Fruit fly (Drosophila melanogaster): Measurements from ENCODE around the gene xit.

xit gene

DNA sequence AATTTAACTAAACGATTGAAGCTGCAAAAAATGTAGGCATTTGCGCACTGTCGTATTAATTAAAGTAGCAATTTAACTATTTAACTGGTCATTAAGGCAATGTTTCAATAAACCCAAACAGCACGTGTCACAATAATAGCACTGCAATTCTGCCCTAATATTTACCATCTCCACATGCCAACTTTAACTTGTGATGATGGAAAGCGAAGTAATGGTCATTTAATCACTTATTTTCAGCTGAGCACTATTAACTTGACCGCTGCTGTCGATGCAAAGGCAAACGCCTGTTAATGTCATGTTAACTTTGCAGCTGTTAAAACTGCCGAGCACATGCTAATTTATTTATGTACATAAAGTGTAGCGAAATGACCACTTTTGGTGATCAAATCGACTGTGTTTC, 26.6 kb upstream of the xit start (continued):
- TF ChIP-seq CG7271 (tag; optimal IDR thresholded peaks at IDR 0.05) = no peak
- peak; percentile 95 for TF ChIP-seq sens (GFP tag)
- TF ChIP-seq vvl (GFP tag; IDR thresholded peaks at IDR 0.05) = peak; percentile 90
- TF ChIP-seq Ptx1 (GFP tag; IDR thresholded peaks at IDR 0.05) = peak; percentile 84
- peak; percentile 66 for TF ChIP-seq Sox100B (GFP tag; optimal IDR thresholded peaks at IDR 0.05)
- TF ChIP-seq gfzf (GFP tag; optimal IDR thresholded peaks at IDR 0.05) = no peak
- TF ChIP-seq CG10147 (GFP tag; optimal IDR thresholded peaks at IDR 0.05) = peak; percentile 73
- peak; percentile 72 for TF ChIP-seq klu (GFP tag; IDR thresholded peaks at IDR 0.05)
- TF ChIP-seq CG31365 (tag; optimal IDR thresholded peaks at IDR 0.05) = peak; percentile 62
- TF ChIP-seq CG17612 (GFP tag; IDR thresholded peaks at IDR 0.05) = peak; percentile 72; the same call in 1 of the 2 replicates
- peak; percentile 76 for TF ChIP-seq slp2 (GFP tag; optimal IDR thresholded peaks at IDR 0.05)
- TF ChIP-seq CG12659 (GFP tag; optimal IDR thresholded peaks at IDR 0.05) = peak; percentile 86
- peak; percentile 65 for TF ChIP-seq Hr3 (GFP tag; optimal IDR thresholded peaks at IDR 0.05)
- TF ChIP-seq CG9609 (GFP tag; optimal IDR thresholded peaks at IDR 0.05) = peak; percentile 70
- peak; percentile 97 for TF ChIP-seq Ets65A (GFP tag)
- TF ChIP-seq H2.0 (GFP tag; IDR thresholded peaks at IDR 0.05) = peak; percentile 88
- no peak for TF ChIP-seq ftz-f1 (GFP tag; optimal IDR thresholded peaks at IDR 0.05)
- no peak for TF ChIP-seq D (optimal IDR thresholded peaks at IDR 0.05)
- TF ChIP-seq D (GFP tag; optimal IDR thresholded peaks at IDR 0.05) = peak; percentile 41
- TF ChIP-seq sc (optimal IDR thresholded peaks at IDR 0.05) = no peak
- peak; percentile 27 for TF ChIP-seq sc (GFP tag; optimal IDR thresholded peaks at IDR 0.05)
- peak; percentile 73 for TF ChIP-seq pb (GFP tag; optimal IDR thresholded peaks at IDR 0.05)
- TF ChIP-seq CG9797 (GFP tag; optimal IDR thresholded peaks at IDR 0.05) = no peak
- TF ChIP-seq CG17359 (tag; optimal IDR thresholded peaks at IDR 0.05) = peak; percentile 86
- peak; percentile 84 for TF ChIP-seq HLH3B (GFP tag; IDR thresholded peaks at IDR 0.05)
- no peak for TF ChIP-seq pan (optimal IDR thresholded peaks at IDR 0.05)
- TF ChIP-seq pan (GFP tag; optimal IDR thresholded peaks at IDR 0.05 in 1 of 2, IDR thresholded peaks at IDR 0.05 in 1 of 2) = peak in 1 of 2 experiments; percentile 92
- TF ChIP-seq CG7963 (GFP tag; IDR thresholded peaks at IDR 0.05; ENCODE audit: partially characterized antibody) = no peak
- TF ChIP-seq tgo (GFP tag; IDR thresholded peaks at IDR 0.05) = peak; percentile 81
- TF ChIP-seq ato (GFP tag; IDR thresholded peaks at IDR 0.05; ENCODE audit: partially characterized antibody) = no peak
- peak; percentile 79 for TF ChIP-seq CG12942 (GFP tag; optimal IDR thresholded peaks at IDR 0.05)
- TF ChIP-seq CG18764 (GFP tag; optimal IDR thresholded peaks at IDR 0.05) = peak; percentile 60
- TF ChIP-seq CG11456 (GFP tag; IDR thresholded peaks at IDR 0.05) = peak; percentile 92
- no peak for TF ChIP-seq toy (GFP tag; IDR thresholded peaks at IDR 0.05)
- TF ChIP-seq Asciz (GFP tag; optimal IDR thresholded peaks at IDR 0.05) = peak; percentile 73
- TF ChIP-seq tll (GFP tag; optimal IDR thresholded peaks at IDR 0.05) = no peak
- TF ChIP-seq ind (GFP tag; optimal IDR thresholded peaks at IDR 0.05) = peak; percentile 85
- peak; percentile 13 for TF ChIP-seq MESR4 (GFP tag; optimal IDR thresholded peaks at IDR 0.05)
- TF ChIP-seq CG18262 (tag; optimal IDR thresholded peaks at IDR 0.05) = peak; percentile 70
- TF ChIP-seq Fer1 (GFP tag; optimal IDR thresholded peaks at IDR 0.05) = peak; percentile 71
- peak; percentile 80 for TF ChIP-seq caup (GFP tag; optimal IDR thresholded peaks at IDR 0.05; ENCODE audit: severe bottlenecking)
- TF ChIP-seq repo (GFP tag; optimal IDR thresholded peaks at IDR 0.05) = peak; percentile 78
- TF ChIP-seq pho (GFP tag; optimal IDR thresholded peaks at IDR 0.05) = peak; percentile 69
- no peak for TF ChIP-seq Hr78 (GFP tag; optimal IDR thresholded peaks at IDR 0.05)
- peak; percentile 74 for TF ChIP-seq CG16863 (GFP tag; optimal IDR thresholded peaks at IDR 0.05)
- TF ChIP-seq vfl (GFP tag; optimal IDR thresholded peaks at IDR 0.05) = peak; percentile 75
- TF ChIP-seq NC2β (GFP tag; optimal IDR thresholded peaks at IDR 0.05) = peak; percentile 64
- peak; percentile 72 for TF ChIP-seq CG12391 (tag; optimal IDR thresholded peaks at IDR 0.05)
- TF ChIP-seq Neu2 (GFP tag; optimal IDR thresholded peaks at IDR 0.05; ENCODE audit: borderline replicate concordance) = peak; percentile 50
- peak; percentile 60 for TF ChIP-seq scrt (GFP tag; optimal IDR thresholded peaks at IDR 0.05)
- TF ChIP-seq dmrt99B (tag; optimal IDR thresholded peaks at IDR 0.05) = peak; percentile 89
- no peak for TF ChIP-seq fru (optimal IDR thresholded peaks at IDR 0.05)
